Worm (Caenorhabditis elegans) whole organism, late embryonic: ENCODE data around the gene C37H5.13.

Experiments used
- C38D4.7 ChIP-seq: fragments of 200-800 bp; sonication (Bioruptor generic); optimal IDR thresholded peaks from 2 replicates; lab custom pipeline; 2018; ENCODE audit warnings: mild to moderate bottlenecking, missing genetic modification characterization, moderate library complexity, missing compliant biosample characterization
- F13H6.1 ChIP-seq: sonication (generic microtip); optimal IDR thresholded peaks from 2 replicates; lab custom pipeline; 2016; ENCODE audit warnings: missing genetic modification characterization, missing compliant biosample characterization
- K02D7.2 ChIP-seq: sonication (generic microtip); optimal IDR thresholded peaks from 2 replicates; lab custom pipeline; 2017; ENCODE audit warnings: mild to moderate bottlenecking, missing genetic modification characterization, missing compliant biosample characterization
- ahr-1 ChIP-seq: sonication (generic microtip); optimal IDR thresholded peaks from 2 replicates; lab custom pipeline; 2016; ENCODE audit warnings: missing genetic modification characterization, missing compliant biosample characterization
- ceh-14 ChIP-seq: sonication (generic microtip); optimal IDR thresholded peaks from 2 replicates; lab custom pipeline; 2016; ENCODE audit warnings: missing genotype, missing genetic modification characterization, missing compliant biosample characterization
- ceh-18 ChIP-seq: sonication (generic microtip); optimal IDR thresholded peaks from 2 replicates; lab custom pipeline; 2016; ENCODE audit warnings: missing genetic modification characterization, missing compliant biosample characterization
- ceh-2 ChIP-seq: sonication (generic microtip); optimal IDR thresholded peaks from 2 replicates; lab custom pipeline; 2016; ENCODE audit warnings: missing genotype, missing genetic modification characterization, missing compliant biosample characterization
- ceh-24 ChIP-seq: sonication (generic microtip); optimal IDR thresholded peaks from 2 replicates; lab custom pipeline; 2016; ENCODE audit warnings: mild to moderate bottlenecking, missing genetic modification characterization, missing compliant biosample characterization
- ceh-31 ChIP-seq: sonication (generic microtip); optimal IDR thresholded peaks from 2 replicates; lab custom pipeline; 2016; ENCODE audit warnings: missing genetic modification characterization, missing compliant biosample characterization
- ceh-34 ChIP-seq: sonication (generic microtip); optimal IDR thresholded peaks from 2 replicates; lab custom pipeline; 2016; ENCODE audit warnings: mild to moderate bottlenecking, missing genetic modification characterization, missing compliant biosample characterization
- ceh-45 ChIP-seq: fragments of 200-800 bp; sonication (Bioruptor generic); IDR thresholded peaks from 2 replicates; pipeline ENCODE4 v1.3.6; 2022; ENCODE audit warnings: missing genetic modification reagents, missing genetic modification characterization, missing compliant biosample characterization
- ceh-48 ChIP-seq: sonication (generic microtip); optimal IDR thresholded peaks from 2 replicates; lab custom pipeline; 2016; ENCODE audit warnings: missing genetic modification characterization, inconsistent platforms, missing compliant biosample characterization
- ceh-9 ChIP-seq: sonication (generic microtip); optimal IDR thresholded peaks from 2 replicates; lab custom pipeline; 2016; ENCODE audit warnings: mild to moderate bottlenecking, missing genetic modification characterization, inconsistent platforms, missing compliant biosample characterization
- dmd-4 ChIP-seq: sonication (generic microtip); optimal IDR thresholded peaks from 2 replicates; lab custom pipeline; 2016; ENCODE audit warnings: borderline replicate concordance, missing genetic modification characterization, missing compliant biosample characterization
- elt-2 ChIP-seq: sonication (generic microtip); optimal IDR thresholded peaks from 2 replicates; lab custom pipeline; 2016; ENCODE audit warnings: missing genetic modification reagents, missing genetic modification characterization, missing compliant biosample characterization
- ets-4 ChIP-seq: sonication (generic microtip); optimal IDR thresholded peaks from 2 replicates; lab custom pipeline; 2016; ENCODE audit warnings: missing genetic modification characterization, missing compliant biosample characterization
- fax-1 ChIP-seq: sonication (generic microtip); optimal IDR thresholded peaks from 2 replicates; lab custom pipeline; 2016; ENCODE audit warnings: missing genotype, missing genetic modification characterization, missing compliant biosample characterization
- fkh-6 ChIP-seq: sonication (generic microtip); optimal IDR thresholded peaks from 2 replicates; lab custom pipeline; 2016; ENCODE audit warnings: missing genetic modification characterization, missing compliant biosample characterization
- hlh-15 ChIP-seq: sonication (generic microtip); optimal IDR thresholded peaks from 2 replicates; lab custom pipeline; 2016; ENCODE audit warnings: missing genetic modification characterization, missing compliant biosample characterization
- hlh-30 ChIP-seq: sonication (generic microtip); optimal IDR thresholded peaks from 2 replicates; lab custom pipeline; 2017; ENCODE audit warnings: antibody characterized with exemption, missing genetic modification characterization, missing compliant biosample characterization; ENCODE audit not compliant: insufficient read depth
- hlh-6 ChIP-seq: sonication (generic microtip); optimal IDR thresholded peaks from 2 replicates; lab custom pipeline; 2016; ENCODE audit warnings: missing genotype, missing genetic modification characterization, missing compliant biosample characterization
- hlh-8 ChIP-seq: sonication (generic microtip); optimal IDR thresholded peaks from 2 replicates; lab custom pipeline; 2016; ENCODE audit warnings: missing genotype, missing genetic modification characterization, missing compliant biosample characterization
- lin-11 ChIP-seq: fragments of 200-800 bp; sonication (Bioruptor generic); optimal IDR thresholded peaks from 2 replicates; lab custom pipeline; 2018; ENCODE audit warnings: mild to moderate bottlenecking, missing genetic modification characterization, missing compliant biosample characterization
- madf-2 ChIP-seq: sonication (generic microtip); optimal IDR thresholded peaks from 2 replicates; lab custom pipeline; 2017; ENCODE audit warnings: missing genetic modification characterization, missing compliant biosample characterization
- nfya-1 ChIP-seq: sonication (generic microtip); optimal IDR thresholded peaks from 2 replicates; lab custom pipeline; 2017; ENCODE audit warnings: missing genetic modification characterization, mild to moderate bottlenecking, missing compliant biosample characterization, antibody characterized with exemption, moderate library complexity
- nhr-232 ChIP-seq: sonication (generic microtip); optimal IDR thresholded peaks from 2 replicates; lab custom pipeline; 2016; ENCODE audit warnings: missing genetic modification characterization, missing compliant biosample characterization
- odd-2 ChIP-seq: sonication (generic microtip); optimal IDR thresholded peaks from 2 replicates; lab custom pipeline; 2017; ENCODE audit warnings: antibody characterized with exemption, mild to moderate bottlenecking, missing genetic modification characterization, missing compliant biosample characterization
- pax-1 ChIP-seq: fragments of 150-350 bp; optimal IDR thresholded peaks from 2 replicates; lab custom pipeline; 2014; ENCODE audit warnings: missing biosample characterization, missing genetic modification characterization
- pha-2 ChIP-seq: sonication (generic microtip); optimal IDR thresholded peaks from 2 replicates; lab custom pipeline; 2017; ENCODE audit warnings: mild to moderate bottlenecking, missing genetic modification characterization, missing compliant biosample characterization
- pqm-1 ChIP-seq: sonication (generic microtip); optimal IDR thresholded peaks from 2 replicates; lab custom pipeline; 2016; ENCODE audit warnings: missing genetic modification characterization, missing compliant biosample characterization
- pros-1 ChIP-seq: fragments of 150-350 bp; optimal IDR thresholded peaks from 2 replicates; lab custom pipeline; 2014; ENCODE audit warnings: missing biosample characterization, missing genetic modification reagents, missing genetic modification characterization
- ref-2 ChIP-seq: sonication (generic microtip); optimal IDR thresholded peaks from 2 replicates; lab custom pipeline; 2016; ENCODE audit warnings: missing genetic modification characterization, missing compliant biosample characterization
- sox-4 ChIP-seq: sonication (generic microtip); optimal IDR thresholded peaks from 2 replicates; lab custom pipeline; 2017; ENCODE audit warnings: mild to moderate bottlenecking, missing genetic modification characterization, inconsistent platforms, missing compliant biosample characterization
- syd-9 ChIP-seq: sonication (generic microtip); optimal IDR thresholded peaks from 2 replicates; lab custom pipeline; 2016; ENCODE audit warnings: mild to moderate bottlenecking, missing genetic modification characterization, moderate library complexity, missing compliant biosample characterization
- tbx-2 ChIP-seq: sonication (generic microtip); optimal IDR thresholded peaks from 2 replicates; lab custom pipeline; 2016; ENCODE audit warnings: missing genetic modification characterization, missing compliant biosample characterization
- ttx-3 ChIP-seq: sonication (generic microtip); optimal IDR thresholded peaks from 2 replicates; lab custom pipeline; 2016; ENCODE audit warnings: missing genetic modification reagents, missing genetic modification characterization, missing compliant biosample characterization
- unc-42 ChIP-seq: sonication (generic microtip); optimal IDR thresholded peaks from 2 replicates; lab custom pipeline; 2016; ENCODE audit warnings: missing genotype, missing genetic modification characterization, missing compliant biosample characterization
- unc-55 ChIP-seq: sonication (generic microtip); optimal IDR thresholded peaks from 2 replicates; lab custom pipeline; 2017; ENCODE audit warnings: missing biosample characterization, missing genetic modification reagents, missing genetic modification characterization
- unc-86 ChIP-seq: sonication (generic microtip); optimal IDR thresholded peaks from 2 replicates; lab custom pipeline; 2016; ENCODE audit warnings: missing genetic modification characterization, missing compliant biosample characterization

C37H5.13 gene

DNA sequence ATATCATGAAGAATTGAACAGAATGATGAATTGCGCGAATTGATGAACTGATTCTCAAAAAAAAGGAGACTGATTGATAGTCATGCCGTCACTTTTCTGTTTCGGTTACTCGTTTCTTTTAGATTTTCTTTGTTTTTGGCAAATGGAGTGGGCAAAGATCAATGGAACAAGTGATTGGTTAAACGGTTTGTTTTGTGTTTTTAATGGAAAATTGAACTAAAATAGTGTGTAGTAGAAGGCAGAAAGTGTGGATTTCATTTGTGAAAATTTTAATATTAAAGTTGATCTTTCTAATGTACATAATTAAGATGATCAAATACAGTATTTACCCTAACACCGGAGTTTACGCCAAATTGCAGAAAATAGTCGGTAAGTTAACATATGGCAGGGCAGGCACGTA, 22.9 kb downstream of the C37H5.13 start, which contains the start of gene nas-9:
Gene nas-9 (minus strand): TSS at position 101 of the 400 bp plus-strand sequence.
- TF ChIP-seq ceh-34 (tag; lab: Kevin White, UChicago) (no peak), ahr-1 (tag; lab: Kevin White, UChicago) (no peak), C38D4.7 (GFP tag; lab: Kevin White, UChicago) (no peak), pha-2 (tag; lab: Kevin White, UChicago) (no peak)

DNA sequence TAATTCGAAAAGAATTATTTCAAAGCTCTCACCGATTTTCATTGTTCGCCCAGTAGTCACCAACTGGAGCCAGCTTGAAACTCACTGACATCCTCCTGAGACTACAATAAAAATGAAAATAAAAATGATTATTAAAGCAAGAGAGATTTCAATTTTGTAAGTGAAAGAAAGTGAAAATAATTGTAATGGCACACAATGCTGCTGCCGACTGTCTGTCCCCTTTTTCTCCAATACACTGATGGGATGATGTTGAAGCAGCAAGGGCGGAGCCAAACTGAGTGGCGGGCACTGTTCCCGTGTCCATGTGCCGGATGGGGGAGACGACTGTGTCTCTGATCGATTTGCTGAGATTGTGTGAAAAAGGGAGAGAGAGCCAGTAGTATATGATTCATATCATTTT, 28.5 kb downstream of the C37H5.13 start, which contains the start of gene C37H5.14:
Gene C37H5.14 (minus strand): TSS at position 101 of the 400 bp plus-strand sequence.
- TF ChIP-seq fax-1 (tag; lab: Kevin White, UChicago) (no peak), ceh-24 (no peak), dmd-4 (tag; lab: Kevin White, UChicago) (no peak), fkh-6 (tag; lab: Kevin White, UChicago) (no peak), hlh-15 (no peak)

DNA sequence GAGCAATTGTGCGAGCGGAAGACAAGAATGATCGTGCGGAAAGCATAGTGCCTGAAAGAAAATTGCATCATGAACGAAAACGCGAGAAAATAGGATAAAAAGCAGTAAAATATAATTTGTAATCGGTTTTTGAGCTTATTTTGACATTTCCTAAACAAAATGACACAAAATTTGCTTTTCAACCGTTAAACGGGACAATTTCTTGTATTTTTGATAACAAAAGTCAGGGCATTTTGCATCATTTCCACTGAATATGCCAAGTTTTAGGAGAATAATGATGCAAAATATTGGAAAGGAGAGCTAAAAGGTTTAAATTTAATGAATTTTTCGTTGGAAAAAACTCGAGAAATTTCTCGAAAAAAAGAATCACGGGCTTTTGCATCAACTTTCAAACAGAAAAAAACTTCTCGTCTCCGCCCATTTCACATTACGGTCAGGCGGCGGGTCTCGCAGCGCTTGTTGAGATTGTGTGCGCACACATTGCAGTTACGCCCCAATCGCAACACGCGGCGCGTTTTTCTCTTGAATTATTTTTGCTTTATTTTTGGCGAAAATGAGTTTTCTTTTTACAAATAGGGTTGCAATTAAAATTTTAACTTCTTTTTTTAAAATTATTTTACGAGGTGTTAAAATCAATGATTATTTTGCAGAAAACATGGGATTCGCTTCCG, 35.9 kb downstream of the C37H5.13 start, which contains the start of the genes hsp-6 and C37H5.5:
Gene hsp-6 (minus strand): TSS at position 51 of the 671 bp plus-strand sequence.
Gene C37H5.5 (plus strand): TSS at position 651 of the 671 bp plus-strand sequence.
- TF ChIP-seq elt-2 = peak; percentile 38
- TF ChIP-seq unc-55 (GFP tag; lab: Kevin White, UChicago) = peak; percentile 14
- TF ChIP-seq unc-42 (tag; lab: Kevin White, UChicago) = peak; percentile 52
- TF ChIP-seq pax-1 (tag; lab: Kevin White, UChicago) = peak; percentile 65
- TF ChIP-seq pqm-1 (tag; lab: Kevin White, UChicago) = no peak
- TF ChIP-seq ceh-31 (tag; lab: Kevin White, UChicago) = peak; percentile 67
- TF ChIP-seq K02D7.2 (tag; lab: Kevin White, UChicago) = no peak
- TF ChIP-seq hlh-30 (tag; lab: Kevin White, UChicago) = peak; percentile 87
- no peak for TF ChIP-seq unc-86 (tag; lab: Kevin White, UChicago)
- peak; percentile 39 for TF ChIP-seq ceh-34 (tag; lab: Kevin White, UChicago)
- TF ChIP-seq ref-2 (tag; lab: Kevin White, UChicago) = no peak
- TF ChIP-seq tbx-2 = peak; percentile 59
- TF ChIP-seq lin-11 (tag; lab: Kevin White, UChicago) = no peak
- TF ChIP-seq F13H6.1 (tag; lab: Kevin White, UChicago) = peak; percentile 5
- TF ChIP-seq ceh-48 (tag; lab: Kevin White, UChicago) = no peak
- no peak for TF ChIP-seq odd-2
- no peak for TF ChIP-seq hlh-6 (tag; lab: Kevin White, UChicago)
- no peak for TF ChIP-seq sox-4
- peak; percentile 46 for TF ChIP-seq syd-9 (tag; lab: Kevin White, UChicago)
- TF ChIP-seq ttx-3 (tag; lab: Kevin White, UChicago) = no peak
- TF ChIP-seq ceh-2 (tag; lab: Kevin White, UChicago) = peak; percentile 30
- no peak for TF ChIP-seq ceh-9 (tag; lab: Kevin White, UChicago)
- peak; percentile 69 for TF ChIP-seq ceh-18 (tag; lab: Kevin White, UChicago)
- TF ChIP-seq hlh-8 (tag; lab: Kevin White, UChicago) = no peak
- peak; percentile 40 for TF ChIP-seq ets-4 (tag; lab: Kevin White, UChicago)
- TF ChIP-seq ceh-45 (GFP tag; lab: Robert Waterston, UW) = no peak
- no peak for TF ChIP-seq madf-2 (tag; lab: Kevin White, UChicago)
- no peak for TF ChIP-seq pros-1 (tag; lab: Kevin White, UChicago)
- TF ChIP-seq nfya-1 (tag; lab: Kevin White, UChicago) = peak; percentile 84
- TF ChIP-seq ceh-14 (tag; lab: Kevin White, UChicago) = peak; percentile 10
- no peak for TF ChIP-seq ceh-24
- TF ChIP-seq nhr-232 (tag; lab: Kevin White, UChicago) = peak; percentile 10
- TF ChIP-seq, all 69 proteins: peak for 16
